Worm (Caenorhabditis elegans): Measurements from ENCODE around the gene hlh-28.

ce11 chrX:17539968-17540367 is 10.9 kb upstream of the hlh-28 start:
- no peak for TF ChIP-seq fkh-10 (GFP tag; optimal IDR thresholded peaks at IDR 0.05)
- TF ChIP-seq ztf-7 (tag; optimal IDR thresholded peaks at IDR 0.05), result no peak
- no peak for TF ChIP-seq dve-1 (tag; optimal IDR thresholded peaks at IDR 0.05; ENCODE audit: insufficient read depth)
- no peak for TF ChIP-seq vab-7 (GFP tag; IDR thresholded peaks at IDR 0.05)
- TF ChIP-seq ceh-82 (tag; optimal IDR thresholded peaks at IDR 0.05), result no peak
- peak; percentile 82 for TF ChIP-seq mxl-3 (GFP tag; optimal IDR thresholded peaks at IDR 0.05)
